Worm (Caenorhabditis elegans) whole organism, L4/young adult: ENCODE data around the gene gyf-1.

Source experiments
- W03F9.2 ChIP-seq: fragments of 150-350 bp; optimal IDR thresholded peaks from 2 replicates; lab custom pipeline; 2014; ENCODE audit warnings: missing biosample characterization, missing genetic modification characterization
- dao-5 ChIP-seq: sonication (generic microtip); optimal IDR thresholded peaks from 2 replicates; lab custom pipeline; 2016; ENCODE audit warnings: missing genotype, missing genetic modification characterization, moderate library complexity, missing compliant biosample characterization
- him-1 ChIP-seq: sonication (generic microtip); optimal IDR thresholded peaks from 2 replicates; lab custom pipeline; 2016; ENCODE audit warnings: missing genotype, missing genetic modification reagents, missing genetic modification characterization, missing compliant biosample characterization

Gene gyf-1

ce11 chrII:6683663-6684285 is at the start of gene gyf-1:
Gene gyf-1, plus strand, starts transcription at chrII:6684235.
- TF ChIP-seq W03F9.2 (tag; lab: Kevin White, UChicago), result no peak
- TF ChIP-seq him-1 (tag; lab: Kevin White, UChicago), result no peak
- TF ChIP-seq dao-5 (tag; lab: Kevin White, UChicago), result no peak

ce11 chrII:6636136-6636535 is 47.9 kb upstream of the gyf-1 start, which contains the start of gene T19D12.5:
Gene T19D12.5, minus strand, starts transcription at chrII:6636236.
- TF ChIP-seq dao-5 (tag; lab: Kevin White, UChicago) (no peak), him-1 (tag; lab: Kevin White, UChicago) (no peak)

ce11 chrII:6637854-6638253 is 46.2 kb upstream of the gyf-1 start:
- TF ChIP-seq him-1 (tag; lab: Kevin White, UChicago) (no peak), dao-5 (tag; lab: Kevin White, UChicago) (no peak), W03F9.2 (tag; lab: Kevin White, UChicago) (no peak)

- TF ChIP-seq dao-5 (tag; lab: Kevin White, UChicago) (no peak), him-1 (tag; lab: Kevin White, UChicago) (no peak), W03F9.2 (tag; lab: Kevin White, UChicago) (no peak)
Observed at ce11 chrII:6642180-6642579, 41.9 kb upstream of the gyf-1 start.

ce11 chrII:6642651-6643167 is 41.3 kb upstream of the gyf-1 start, which contains the start of gene T19D12.6:
Gene T19D12.6, minus strand, starts transcription at chrII:6643117.
- TF ChIP-seq dao-5 (tag; lab: Kevin White, UChicago) (no peak), W03F9.2 (tag; lab: Kevin White, UChicago) (no peak), him-1 (tag; lab: Kevin White, UChicago) (no peak)

ce11 chrII:6646903-6647302 is 37.1 kb upstream of the gyf-1 start:
- TF ChIP-seq dao-5 (tag; lab: Kevin White, UChicago) (no peak), him-1 (tag; lab: Kevin White, UChicago) (no peak), W03F9.2 (tag; lab: Kevin White, UChicago) (no peak)

- no peak for TF ChIP-seq W03F9.2 (tag; lab: Kevin White, UChicago)
- no peak for TF ChIP-seq dao-5 (tag; lab: Kevin White, UChicago)
- TF ChIP-seq him-1 (tag; lab: Kevin White, UChicago), result no peak
Observed at ce11 chrII:6649026-6649425, 35.0 kb upstream of the gyf-1 start, which contains the start of gene oig-8. Gene oig-8, minus strand, starts transcription at chrII:6649126.

- TF ChIP-seq him-1 (tag; lab: Kevin White, UChicago), result no peak
- TF ChIP-seq dao-5 (tag; lab: Kevin White, UChicago), result no peak
- TF ChIP-seq W03F9.2 (tag; lab: Kevin White, UChicago), result no peak
Observed at ce11 chrII:6651719-6652118, 32.3 kb upstream of the gyf-1 start, which contains the start of gene sra-26. Gene sra-26, minus strand, starts transcription at chrII:6651819.

ce11 chrII:6654284-6654683 is 29.8 kb upstream of the gyf-1 start, which contains the start of gene T19D12.9:
Gene T19D12.9, minus strand, starts transcription at chrII:6654384.
- TF ChIP-seq him-1 (tag; lab: Kevin White, UChicago), result no peak
- no peak for TF ChIP-seq W03F9.2 (tag; lab: Kevin White, UChicago)
- no peak for TF ChIP-seq dao-5 (tag; lab: Kevin White, UChicago)

- no peak for TF ChIP-seq dao-5 (tag; lab: Kevin White, UChicago)
Observed at ce11 chrII:6658766-6659165, 25.3 kb upstream of the gyf-1 start, which contains the start of gene T19D12.10. Gene T19D12.10, minus strand, starts transcription at chrII:6658866.

- no peak for TF ChIP-seq dao-5 (tag; lab: Kevin White, UChicago)
- no peak for TF ChIP-seq W03F9.2 (tag; lab: Kevin White, UChicago)
- TF ChIP-seq him-1 (tag; lab: Kevin White, UChicago), result no peak
Observed at ce11 chrII:6661211-6661610, 22.8 kb upstream of the gyf-1 start, which contains the start of gene T19D12.2. Gene T19D12.2, plus strand, starts transcription at chrII:6661335.

ce11 chrII:6663799-6664198 is 20.2 kb upstream of the gyf-1 start:
- TF ChIP-seq him-1 (tag; lab: Kevin White, UChicago), result no peak

- TF ChIP-seq dao-5 (tag; lab: Kevin White, UChicago), result no peak
- no peak for TF ChIP-seq W03F9.2 (tag; lab: Kevin White, UChicago)
- no peak for TF ChIP-seq him-1 (tag; lab: Kevin White, UChicago)
Observed at ce11 chrII:6665908-6666307, 18.1 kb upstream of the gyf-1 start.

ce11 chrII:6666598-6666997 is 17.4 kb upstream of the gyf-1 start, which contains the start of gene T19D12.1:
Gene T19D12.1, plus strand, starts transcription at chrII:6666898.
- no peak for TF ChIP-seq him-1 (tag; lab: Kevin White, UChicago)
